Fruit fly (Drosophila melanogaster) whole organism, embryonic: ENCODE results near the gene Cyp303a1.

Source experiments
- Atf6 ChIP-seq: fragments of 200-800 bp; sonication (Bioruptor generic); IDR thresholded peaks from 2 replicates; pipeline ENCODE4 v1.3.6; 2022; ENCODE audit warnings: missing biosample characterization, missing genetic modification characterization
- CG11560 ChIP-seq: fragments of 200-800 bp; sonication (Bioruptor generic); IDR thresholded peaks from 3 replicates; pipeline ENCODE4 v1.3.6; 2022; ENCODE audit warnings: missing biosample characterization, missing genetic modification characterization
- CG12299 ChIP-seq: fragments of 200-800 bp; sonication (Bioruptor generic); optimal IDR thresholded peaks from 2 replicates; lab custom pipeline; 2018; ENCODE audit warnings: missing biosample characterization, mild to moderate bottlenecking, missing genetic modification characterization
- CG12659 ChIP-seq: fragments of 200-800 bp; sonication (Bioruptor generic); optimal IDR thresholded peaks from 3 replicates; lab custom pipeline; 2017; ENCODE audit warnings: mild to moderate bottlenecking, missing biosample characterization, missing genetic modification reagents, missing genetic modification characterization
- CG13296 ChIP-seq: fragments of 200-800 bp; sonication (Bioruptor generic); optimal IDR thresholded peaks from 3 replicates; lab custom pipeline; 2018; ENCODE audit warnings: missing biosample characterization, mild to moderate bottlenecking, missing genetic modification characterization
- CG17385 ChIP-seq: fragments of 200-800 bp; sonication (Bioruptor generic); optimal IDR thresholded peaks from 3 replicates; lab custom pipeline; 2018; ENCODE audit warnings: missing biosample characterization, mild to moderate bottlenecking, missing genetic modification characterization
- CG1792 ChIP-seq: fragments of 200-800 bp; sonication (Bioruptor generic); optimal IDR thresholded peaks from 2 replicates; lab custom pipeline; 2016; ENCODE audit warnings: missing biosample characterization, missing genetic modification characterization
- CG2116 ChIP-seq: fragments of 200-800 bp; sonication (Bioruptor generic); optimal IDR thresholded peaks from 3 replicates; lab custom pipeline; 2018; ENCODE audit warnings: missing biosample characterization, mild to moderate bottlenecking, missing genetic modification characterization
- CG2678 ChIP-seq: fragments of 200-800 bp; sonication (Bioruptor generic); optimal IDR thresholded peaks from 3 replicates; lab custom pipeline; 2019; ENCODE audit warnings: missing biosample characterization, mild to moderate bottlenecking, missing genetic modification characterization, moderate library complexity
- CG31365 ChIP-seq: fragments of 200-800 bp; sonication (Bioruptor generic); optimal IDR thresholded peaks from 2 replicates; lab custom pipeline; 2018; ENCODE audit warnings: missing biosample characterization, mild to moderate bottlenecking, missing genetic modification characterization
- CG33557 ChIP-seq: fragments of 200-800 bp; sonication (Bioruptor generic); optimal IDR thresholded peaks from 2 replicates; lab custom pipeline; 2019; ENCODE audit warnings: missing biosample characterization, mild to moderate bottlenecking, missing genetic modification characterization, moderate library complexity
- CG3995 ChIP-seq: fragments of 200-800 bp; sonication (Bioruptor generic); optimal IDR thresholded peaks from 3 replicates; lab custom pipeline; 2016; ENCODE audit warnings: missing biosample characterization, missing genetic modification characterization
- CG4617 ChIP-seq: fragments of 200-800 bp; sonication (Bioruptor generic); optimal IDR thresholded peaks from 3 replicates; lab custom pipeline; 2016; ENCODE audit warnings: missing biosample characterization, missing genetic modification characterization, borderline replicate concordance
- CG5245 ChIP-seq: fragments of 200-800 bp; sonication (Bioruptor generic); optimal IDR thresholded peaks from 3 replicates; lab custom pipeline; 2016; ENCODE audit warnings: missing biosample characterization, missing genetic modification characterization
- CG7556 ChIP-seq: fragments of 200-800 bp; sonication (Bioruptor generic); optimal IDR thresholded peaks from 2 replicates; lab custom pipeline; 2017; ENCODE audit warnings: missing biosample characterization, mild to moderate bottlenecking, missing genetic modification characterization
- Dp ChIP-seq: fragments of 200-800 bp; sonication (Bioruptor generic); optimal IDR thresholded peaks from 2 replicates; lab custom pipeline; 2018; ENCODE audit warnings: missing biosample characterization, mild to moderate bottlenecking, missing genetic modification characterization, moderate library complexity
- Hand ChIP-seq: fragments of 200-800 bp; sonication (Bioruptor generic); optimal IDR thresholded peaks from 2 replicates; lab custom pipeline; 2017; ENCODE audit warnings: mild to moderate bottlenecking, missing biosample characterization, missing genetic modification reagents, missing genetic modification characterization
- MESR4 ChIP-seq: fragments of 200-800 bp; sonication (Bioruptor generic); optimal IDR thresholded peaks from 2 replicates; lab custom pipeline; 2018; ENCODE audit warnings: missing biosample characterization, mild to moderate bottlenecking, missing genetic modification characterization, moderate library complexity
- Nf-YA ChIP-seq: fragments of 200-800 bp; sonication (Bioruptor generic); IDR thresholded peaks from 2 replicates; pipeline ENCODE4 v1.3.6; 2022; ENCODE audit warnings: missing biosample characterization, missing genetic modification characterization
- Sin3A ChIP-seq: fragments of >200 bp; optimal IDR thresholded peaks from 2 replicates; lab custom pipeline; 2018
- YL-1 ChIP-seq: fragments of 200-800 bp; sonication (Bioruptor generic); optimal IDR thresholded peaks from 3 replicates; lab custom pipeline; 2017; ENCODE audit warnings: missing biosample characterization, mild to moderate bottlenecking, missing genetic modification characterization
- amos ChIP-seq: fragments of 200-800 bp; sonication (Bioruptor generic); IDR thresholded peaks from 2 replicates; pipeline ENCODE4 v1.3.6; 2022; ENCODE audit warnings: missing biosample characterization, missing genetic modification characterization; ENCODE audit not compliant: partially characterized antibody
- esg ChIP-seq: fragments of 200-800 bp; sonication (Bioruptor generic); conservative IDR thresholded peaks from 2 replicates; pipeline ENCODE4 v1.3.6; 2022; ENCODE audit warnings: missing biosample characterization, missing genetic modification characterization
- grau ChIP-seq: fragments of 200-800 bp; optimal IDR thresholded peaks from 3 replicates; lab custom pipeline; 2019; ENCODE audit warnings: missing biosample characterization, mild to moderate bottlenecking, missing genetic modification characterization, moderate library complexity
- gt ChIP-seq: fragments of 200-800 bp; sonication (Bioruptor generic); IDR thresholded peaks from 2 replicates; pipeline ENCODE4 v1.3.6; 2022; ENCODE audit warnings: missing biosample characterization, missing genetic modification characterization
- hkb ChIP-seq, 2 experiments: fragments of 200-800 bp in 1 of 2; fragments of >200 bp in 1 of 2; sonication (Bioruptor generic) in 1 of 2; IDR thresholded peaks in 1 of 2; optimal IDR thresholded peaks in 1 of 2; 2 replicates each; pipeline versions ENCODE4 v1.3.6 to Lab custom; 2017 to 2022; ENCODE audit warnings: missing biosample characterization in 1 of 2, missing genetic modification characterization in 1 of 2
- insv ChIP-seq, 2 experiments: fragments of 200-800 bp; sonication (Bioruptor generic); optimal IDR thresholded peaks; 3 replicates each; lab custom pipeline; 2016 to 2018; ENCODE audit warnings: missing biosample characterization in 2 of 2, missing genetic modification characterization in 2 of 2
- kah ChIP-seq: fragments of 200-800 bp; sonication (Bioruptor generic); optimal IDR thresholded peaks from 2 replicates; lab custom pipeline; 2018; ENCODE audit warnings: missing biosample characterization, mild to moderate bottlenecking, missing genetic modification characterization
- knrl ChIP-seq: fragments of 200-800 bp; sonication (Bioruptor generic); IDR thresholded peaks from 3 replicates; pipeline ENCODE4 v1.3.6; 2022; ENCODE audit warnings: missing biosample characterization, missing genetic modification characterization; ENCODE audit not compliant: partially characterized antibody
- mam ChIP-seq: fragments of 200-800 bp; sonication (Bioruptor generic); optimal IDR thresholded peaks from 3 replicates; lab custom pipeline; 2016; ENCODE audit warnings: missing biosample characterization, missing genetic modification characterization
- sens ChIP-seq: fragments of 200-800 bp; sonication (Bioruptor generic); peaks from one replicate; lab custom pipeline; 2016; ENCODE audit warnings: missing biosample characterization, missing genetic modification characterization
- sisA ChIP-seq: fragments of 200-800 bp; sonication (Bioruptor generic); IDR thresholded peaks from 2 replicates; pipeline ENCODE4 v1.3.6; 2022; ENCODE audit warnings: missing biosample characterization, missing genetic modification characterization
- so ChIP-seq: fragments of 200-800 bp; sonication (Bioruptor generic); IDR thresholded peaks from 3 replicates; pipeline ENCODE4 v1.3.6; 2022; ENCODE audit warnings: missing biosample characterization, missing genetic modification characterization
- sug ChIP-seq: fragments of 200-800 bp; optimal IDR thresholded peaks from 2 replicates; lab custom pipeline; 2019; ENCODE audit warnings: missing biosample characterization, mild to moderate bottlenecking, missing genetic modification characterization, moderate library complexity
- trh ChIP-seq: fragments of 200-800 bp; sonication (Bioruptor generic); optimal IDR thresholded peaks from 2 replicates; lab custom pipeline; 2016; ENCODE audit warnings: missing biosample characterization, missing genetic modification characterization
- twi ChIP-seq: fragments of 200-800 bp; optimal IDR thresholded peaks from 2 replicates; lab custom pipeline; 2019; ENCODE audit warnings: missing biosample characterization, mild to moderate bottlenecking, missing genetic modification characterization, moderate library complexity
- zen2 ChIP-seq: fragments of 200-800 bp; sonication (Bioruptor generic); IDR thresholded peaks from 3 replicates; pipeline ENCODE4 v1.3.6; 2022; ENCODE audit warnings: missing biosample characterization, missing genetic modification characterization; ENCODE audit not compliant: partially characterized antibody

Gene Cyp303a1

dm6 chr2L:16287602-16288392, 6.2 kb upstream of the Cyp303a1 start, which contains the start of the genes crp and pkaap (continued):
- TF ChIP-seq CG3995 (peak; percentile 55), gt (GFP tag; lab: Robert Waterston, UW) (no peak), CG12299 (tag; lab: Kevin White, UChicago) (peak; percentile 64), sisA (GFP tag; lab: Robert Waterston, UW) (no peak), insv (GFP tag; optimal IDR thresholded peaks at IDR 0.05; lab: Kevin White, UChicago) (peak in 1 of 2 experiments; percentile 77), grau (tag; lab: Kevin White, UChicago) (peak; percentile 69), zen2 (GFP tag; lab: Robert Waterston, UW) (no peak), kah (GFP tag; lab: Kevin White, UChicago) (no peak), CG2678 (no peak), CG31365 (peak; percentile 66), knrl (no peak), CG2116 (GFP tag; lab: Kevin White, UChicago) (peak; percentile 76), CG7556 (peak; percentile 65), CG11560 (tag; lab: Robert Waterston, UW) (no peak), trh (peak; percentile 57), esg (GFP tag; lab: Robert Waterston, UW) (no peak), CG13296 (GFP tag; lab: Kevin White, UChicago) (peak; percentile 55), sug (tag; lab: Kevin White, UChicago) (peak; percentile 74), amos (no peak), twi (tag; lab: Kevin White, UChicago) (peak; percentile 3), Dp (GFP tag; lab: Kevin White, UChicago) (peak; percentile 90), CG1792 (GFP tag; lab: Kevin White, UChicago) (peak; percentile 74), Atf6 (GFP tag; lab: Robert Waterston, UW) (no peak), hkb (optimal IDR thresholded peaks at IDR 0.05; lab: Kevin White, UChicago) (peak; percentile 60), hkb (GFP tag; IDR thresholded peaks at IDR 0.05; lab: Robert Waterston, UW) (no peak)

dm6 chr2L:16288393-16288731, 5.6 kb upstream of the Cyp303a1 start:
- TF ChIP-seq CG17385 (GFP tag; lab: Kevin White, UChicago) = peak; percentile 71
- TF ChIP-seq so (GFP tag; lab: Robert Waterston, UW) = no peak
- TF ChIP-seq Nf-YA (GFP tag; lab: Robert Waterston, UW) = no peak
- no peak for TF ChIP-seq CG5245 (GFP tag; lab: Kevin White, UChicago)
- TF ChIP-seq CG12659 (GFP tag; lab: Kevin White, UChicago) = peak; percentile 33
- TF ChIP-seq Sin3A (lab: Kevin White, UChicago) = no peak
- TF ChIP-seq MESR4 (GFP tag; lab: Kevin White, UChicago) = peak; percentile 88
- TF ChIP-seq Hand (GFP tag; lab: Kevin White, UChicago) = no peak
- peak; percentile 32 for TF ChIP-seq YL-1 (GFP tag; lab: Kevin White, UChicago)
- peak; percentile 86 for TF ChIP-seq CG4617 (GFP tag; lab: Kevin White, UChicago)
- TF ChIP-seq CG33557 (GFP tag; lab: Kevin White, UChicago) = no peak
- TF ChIP-seq, all 482 proteins: peak for 5

dm6 chr2L:16290984-16291383, 3.0 kb upstream of the Cyp303a1 start, which contains the start of gene CG17329:
TSS of gene CG17329 (plus strand) at chr2L:16291284.
- TF ChIP-seq sens (GFP tag; lab: Kevin White, UChicago) (peak; percentile 2), mam (GFP tag; lab: Kevin White, UChicago) (no peak)
- TF ChIP-seq, all 482 proteins: peak for 1
